Fruit fly (Drosophila melanogaster): ENCODE results near the gene CG5087.

dm6 chr3L:8953199-8953956, 44.6 kb upstream of the CG5087 start:
- TF ChIP-seq CG14711 (tag; optimal IDR thresholded peaks at IDR 0.05) (peak; percentile 43), cnc (optimal IDR thresholded peaks at IDR 0.05) (no peak), ovo (GFP tag; optimal IDR thresholded peaks at IDR 0.05) (no peak), Clk (GFP tag; optimal IDR thresholded peaks at IDR 0.05) (peak; percentile 21)
